Worm (Caenorhabditis elegans): ENCODE data around the gene F21A3.2.

F21A3.2 gene

ce11 chrV:15575305-15575704, 41.5 kb upstream of the F21A3.2 start, which contains the start of gene mdt-28:
Gene mdt-28 (minus strand): TSS chrV:15575405.
- TF ChIP-seq unc-62 (GFP tag; optimal IDR thresholded peaks at IDR 0.05) (no peak), ztf-11 (tag; optimal IDR thresholded peaks at IDR 0.05) (no peak), nhr-12 (tag; optimal IDR thresholded peaks at IDR 0.05) (no peak), nfya-1 (tag; optimal IDR thresholded peaks at IDR 0.05; ENCODE audit: insufficient read depth) (no peak), hmg-11 (tag; optimal IDR thresholded peaks at IDR 0.05) (no peak), ceh-16 (tag; optimal IDR thresholded peaks at IDR 0.05) (no peak), aly-2 (tag; optimal IDR thresholded peaks at IDR 0.05) (no peak)

- TF ChIP-seq snpc-4 (tag; optimal IDR thresholded peaks at IDR 0.05): no peak
- TF ChIP-seq nfya-1 (tag; optimal IDR thresholded peaks at IDR 0.05; ENCODE audit: insufficient read depth): peak; percentile 42
- no peak for TF ChIP-seq nhr-25 (tag; optimal IDR thresholded peaks at IDR 0.05)
These were observed 38.8 kb upstream of the F21A3.2 start, which contains the start of gene fbxa-94 for ce11 chrV:15572613-15573012. Gene fbxa-94 (plus strand): TSS chrV:15572913.

- TF ChIP-seq ama-1 (optimal IDR thresholded peaks at IDR 0.05): no peak
- TF ChIP-seq nfya-1 (tag; optimal IDR thresholded peaks at IDR 0.05; ENCODE audit: insufficient read depth): peak; percentile 9
- no peak for TF ChIP-seq fkh-2 (tag; optimal IDR thresholded peaks at IDR 0.05)
- no peak for TF ChIP-seq R02D3.7 (tag; optimal IDR thresholded peaks at IDR 0.05)
- no peak for TF ChIP-seq aly-2 (tag; optimal IDR thresholded peaks at IDR 0.05)
These were observed 37.3 kb upstream of the F21A3.2 start, which contains the start of gene fbxa-95 for ce11 chrV:15571006-15571526. Gene fbxa-95 (plus strand): TSS chrV:15571476.

- TF ChIP-seq jun-1 (tag; optimal IDR thresholded peaks at IDR 0.05) (peak; percentile 8), pha-4 (tag; optimal IDR thresholded peaks at IDR 0.05) (peak; percentile 81), lin-15B (tag; optimal IDR thresholded peaks at IDR 0.05) (peak; percentile 57), ztf-4 (tag; optimal IDR thresholded peaks at IDR 0.05) (no peak), lin-39 (tag; optimal IDR thresholded peaks at IDR 0.05) (peak; percentile 7), elt-2 (tag; optimal IDR thresholded peaks at IDR 0.05) (peak; percentile 27), sea-2 (GFP tag; optimal IDR thresholded peaks at IDR 0.05) (no peak), nhr-23 (tag; optimal IDR thresholded peaks at IDR 0.05) (peak; percentile 60), R02D3.7 (tag; optimal IDR thresholded peaks at IDR 0.05) (peak; percentile 91), pqm-1 (tag; optimal IDR thresholded peaks at IDR 0.05) (peak; percentile 74), nfya-1 (tag; optimal IDR thresholded peaks at IDR 0.05; ENCODE audit: insufficient read depth) (peak; percentile 74), zag-1 (tag; optimal IDR thresholded peaks at IDR 0.05) (no peak), egl-5 (tag; optimal IDR thresholded peaks at IDR 0.05) (peak; percentile 24), ama-1 (optimal IDR thresholded peaks at IDR 0.05) (peak; percentile 92), nhr-11 (tag; optimal IDR thresholded peaks at IDR 0.05) (peak; percentile 16), hmg-11 (tag; optimal IDR thresholded peaks at IDR 0.05) (peak; percentile 31)
These were observed 36.1 kb upstream of the F21A3.2 start, which contains the start of gene lsm-5 for ce11 chrV:15569702-15570430. Gene lsm-5 (plus strand): TSS chrV:15570380.

- no peak for TF ChIP-seq nhr-43 (tag; optimal IDR thresholded peaks at IDR 0.05; ENCODE audit: poor library complexity, severe bottlenecking)
- TF ChIP-seq lin-39 (tag; optimal IDR thresholded peaks at IDR 0.05): peak; percentile 7
- TF ChIP-seq snpc-4 (tag; optimal IDR thresholded peaks at IDR 0.05): no peak
- peak; percentile 93 for TF ChIP-seq ama-1 (optimal IDR thresholded peaks at IDR 0.05)
- no peak for TF ChIP-seq lin-15B (tag; optimal IDR thresholded peaks at IDR 0.05)
- TF ChIP-seq elt-2 (tag; optimal IDR thresholded peaks at IDR 0.05): no peak
- no peak for TF ChIP-seq unc-39 (tag; optimal IDR thresholded peaks at IDR 0.05)
- no peak for TF ChIP-seq fkh-10 (GFP tag; optimal IDR thresholded peaks at IDR 0.05)
These were observed 34.6 kb upstream of the F21A3.2 start for ce11 chrV:15568381-15568780.

ce11 chrV:15567344-15567804, 33.6 kb upstream of the F21A3.2 start, which contains the start of gene acs-2:
Gene acs-2 (plus strand): TSS chrV:15567394.
- TF ChIP-seq tbx-2 (tag; optimal IDR thresholded peaks at IDR 0.05): no peak
- no peak for TF ChIP-seq sea-2 (GFP tag; optimal IDR thresholded peaks at IDR 0.05)
- no peak for TF ChIP-seq lsy-12 (tag; optimal IDR thresholded peaks at IDR 0.05)
- no peak for TF ChIP-seq nhr-25 (tag; optimal IDR thresholded peaks at IDR 0.05)
- TF ChIP-seq elt-3 (tag; optimal IDR thresholded peaks at IDR 0.05): no peak
- no peak for TF ChIP-seq ceh-9 (tag; optimal IDR thresholded peaks at IDR 0.05)
- TF ChIP-seq nhr-11 (tag; optimal IDR thresholded peaks at IDR 0.05): no peak
- TF ChIP-seq ama-1 (optimal IDR thresholded peaks at IDR 0.05): peak; percentile 96
- TF ChIP-seq zag-1 (tag; optimal IDR thresholded peaks at IDR 0.05): no peak

Data from whole organism, L3 larva.